Worm (Caenorhabditis elegans): ENCODE results near the gene cdc-73.

DNA sequence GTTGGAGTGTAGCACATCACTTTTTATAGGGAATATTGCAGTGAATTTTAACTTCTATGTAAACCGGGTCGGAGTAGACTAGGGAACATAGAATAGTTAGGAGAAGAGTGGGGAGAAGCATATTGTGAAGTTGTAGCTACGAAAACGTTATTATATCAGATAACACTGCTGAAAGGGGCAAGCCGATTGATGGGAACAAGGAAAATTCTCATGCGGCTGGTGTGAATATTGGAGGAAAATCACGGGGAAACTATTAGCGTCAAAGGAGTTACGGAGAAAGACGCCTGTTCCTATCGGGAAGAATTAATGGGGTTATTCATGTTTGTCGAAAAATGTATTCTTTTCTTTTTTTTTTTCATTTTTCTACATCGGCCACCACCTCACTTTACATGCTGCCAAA lies 49.1 kb upstream of the cdc-73 start, which contains the start of gene F47C12.6:
- TF ChIP-seq pha-4 (tag; optimal IDR thresholded peaks at IDR 0.05): no peak
- TF ChIP-seq nhr-237 (tag; optimal IDR thresholded peaks at IDR 0.05): no peak
- TF ChIP-seq elt-1 (tag; optimal IDR thresholded peaks at IDR 0.05; ENCODE audit: borderline replicate concordance, insufficient read depth): no peak
- no peak for TF ChIP-seq cnd-1 (tag; optimal IDR thresholded peaks at IDR 0.05)
- TF ChIP-seq nhr-2 (tag; optimal IDR thresholded peaks at IDR 0.05): no peak
- no peak for TF ChIP-seq tbx-8 (GFP tag; optimal IDR thresholded peaks at IDR 0.05)
- no peak for TF ChIP-seq nhr-28 (tag; optimal IDR thresholded peaks at IDR 0.05)
- no peak for TF ChIP-seq nhr-12 (tag; optimal IDR thresholded peaks at IDR 0.05)
- TF ChIP-seq ztf-11 (tag; optimal IDR thresholded peaks at IDR 0.05): no peak
- no peak for TF ChIP-seq unc-62 (GFP tag; optimal IDR thresholded peaks at IDR 0.05)
- no peak for TF ChIP-seq blmp-1 (tag; optimal IDR thresholded peaks at IDR 0.05)
- no peak for TF ChIP-seq lsy-2 (tag; optimal IDR thresholded peaks at IDR 0.05)
- no peak for TF ChIP-seq lin-13 (tag; optimal IDR thresholded peaks at IDR 0.05)
- no peak for TF ChIP-seq mab-5 (tag; optimal IDR thresholded peaks at IDR 0.05)
